Fruit fly (Drosophila melanogaster) whole organism, adult: ENCODE measurements around the gene hdm.

Source experiments
- CG11617 ChIP-seq: fragments of 200-800 bp; sonication (Bioruptor generic); optimal IDR thresholded peaks from 2 replicates; lab custom pipeline; 2017; ENCODE audit warnings: mild to moderate bottlenecking, missing biosample characterization, missing genetic modification reagents, missing genetic modification characterization
- CG12768 ChIP-seq: fragments of 200-800 bp; sonication (Bioruptor generic); optimal IDR thresholded peaks from 2 replicates; lab custom pipeline; 2017; ENCODE audit warnings: missing biosample characterization, missing genetic modification characterization, mild to moderate bottlenecking, moderate library complexity, missing genetic modification reagents
- CG14711 ChIP-seq: fragments of 200-800 bp; sonication (Bioruptor generic); optimal IDR thresholded peaks from 2 replicates; lab custom pipeline; 2018; ENCODE audit warnings: missing biosample characterization, mild to moderate bottlenecking, missing genetic modification characterization, moderate library complexity
- CG5204 ChIP-seq: fragments of 200-800 bp; sonication (Bioruptor generic); optimal IDR thresholded peaks from 2 replicates; lab custom pipeline; 2016; ENCODE audit warnings: missing biosample characterization, missing genetic modification characterization
- CG7045 ChIP-seq: fragments of 200-800 bp; sonication (Bioruptor generic); optimal IDR thresholded peaks from 2 replicates; lab custom pipeline; 2017; ENCODE audit warnings: missing biosample characterization, mild to moderate bottlenecking, missing genetic modification characterization
- CG7101 ChIP-seq: fragments of 200-800 bp; sonication (Bioruptor generic); optimal IDR thresholded peaks from 2 replicates; lab custom pipeline; 2018; ENCODE audit warnings: missing biosample characterization, mild to moderate bottlenecking, missing genetic modification characterization, moderate library complexity
- Clk ChIP-seq: fragments of 200-800 bp; sonication (Bioruptor generic); optimal IDR thresholded peaks from 2 replicates; lab custom pipeline; 2017; ENCODE audit warnings: missing biosample characterization, missing genetic modification characterization
- Crg-1 ChIP-seq: fragments of 200-800 bp; sonication (Bioruptor generic); optimal IDR thresholded peaks from 2 replicates; lab custom pipeline; 2016; ENCODE audit warnings: missing biosample characterization, missing genetic modification characterization
- bab1 ChIP-seq: fragments of 200-800 bp; sonication (Bioruptor generic); optimal IDR thresholded peaks from 3 replicates; lab custom pipeline; 2019; ENCODE audit warnings: missing biosample characterization, mild to moderate bottlenecking, missing genetic modification characterization, moderate library complexity
- cic ChIP-seq: fragments of 200-800 bp; sonication (Bioruptor generic); optimal IDR thresholded peaks from 2 replicates; lab custom pipeline; 2017; ENCODE audit warnings: missing biosample characterization, mild to moderate bottlenecking, missing genetic modification characterization, moderate library complexity
- cnc ChIP-seq, 2 experiments: fragments of >200 bp; optimal IDR thresholded peaks; 2 replicates each; lab custom pipeline; 2017
- kay ChIP-seq: fragments of 200-800 bp; sonication (Bioruptor generic); peaks from one replicate; lab custom pipeline; 2016; ENCODE audit warnings: missing biosample characterization, missing genetic modification characterization, borderline replicate concordance
- ovo ChIP-seq: fragments of 200-800 bp; sonication (Bioruptor generic); optimal IDR thresholded peaks from 2 replicates; lab custom pipeline; 2016; ENCODE audit warnings: missing biosample characterization, missing genetic modification characterization
- pad ChIP-seq: fragments of 200-800 bp; sonication (Bioruptor generic); optimal IDR thresholded peaks from 3 replicates; lab custom pipeline; 2017; ENCODE audit warnings: missing biosample characterization, missing genetic modification characterization, mild to moderate bottlenecking, moderate library complexity, missing genetic modification reagents
- tj ChIP-seq: fragments of 200-800 bp; sonication (Bioruptor generic); optimal IDR thresholded peaks from 3 replicates; lab custom pipeline; 2017; ENCODE audit warnings: missing biosample characterization, mild to moderate bottlenecking, missing genetic modification characterization, moderate library complexity
- toe ChIP-seq: fragments of 200-800 bp; sonication (Bioruptor generic); optimal IDR thresholded peaks from 2 replicates; lab custom pipeline; 2016; ENCODE audit warnings: missing biosample characterization, missing genetic modification characterization

Gene hdm

dm6 chrX:7878736-7879135 lies 41.2 kb downstream of the hdm start, which contains the start of gene Ir7d:
Gene Ir7d (minus strand): TSS chrX:7878836.
- TF ChIP-seq CG12768 (GFP tag; lab: Kevin White, UChicago) (no peak), tj (GFP tag; lab: Kevin White, UChicago) (no peak), ovo (no peak), toe (no peak), CG11617 (GFP tag; lab: Kevin White, UChicago) (no peak)

- no peak for TF ChIP-seq Crg-1 (GFP tag; lab: Kevin White, UChicago)
- no peak for TF ChIP-seq pad (GFP tag; lab: Kevin White, UChicago)
- TF ChIP-seq toe, result no peak
- no peak for TF ChIP-seq CG7101 (tag; lab: Kevin White, UChicago)
- TF ChIP-seq CG7045 (GFP tag; lab: Kevin White, UChicago), result no peak
These were observed 45.8 kb downstream of the hdm start, which contains the start of gene Ir7c for dm6 chrX:7874094-7874493. Gene Ir7c (plus strand): TSS chrX:7874394.

dm6 chrX:7873172-7873930 lies 46.6 kb downstream of the hdm start, which contains the start of gene dec:
Gene dec (minus strand): TSS chrX:7873222.
- TF ChIP-seq bab1 (peak; percentile 88), CG5204 (GFP tag; lab: Kevin White, UChicago) (no peak), cnc (optimal IDR thresholded peaks at IDR 0.05; lab: Kevin White, UChicago) (no peak), pad (GFP tag; lab: Kevin White, UChicago) (peak; percentile 17), CG11617 (GFP tag; lab: Kevin White, UChicago) (no peak), CG14711 (peak; percentile 26), tj (GFP tag; lab: Kevin White, UChicago) (peak; percentile 95), kay (no peak), cic (GFP tag; lab: Kevin White, UChicago) (no peak), Clk (GFP tag; lab: Kevin White, UChicago) (no peak)
